Fruit fly (Drosophila melanogaster): Measurements from ENCODE around the gene CG5697.

dm6 chr3R:21019073-21019472 is 3.3 kb downstream of the CG5697 start:
- TF ChIP-seq CTCF (optimal IDR thresholded peaks at IDR 0.05), result no peak
- no peak for TF ChIP-seq CG8478 (optimal IDR thresholded peaks at IDR 0.05)
